Fruit fly (Drosophila melanogaster) whole organism, embryonic: ENCODE data around the gene Reg-2.

Experiments
- Atf3 ChIP-seq: fragments of 200-800 bp; sonication (Bioruptor generic); optimal IDR thresholded peaks from 3 replicates; lab custom pipeline; 2016; ENCODE audit warnings: missing biosample characterization, missing genetic modification characterization
- B-H2 ChIP-seq: fragments of 200-800 bp; sonication (Bioruptor generic); optimal IDR thresholded peaks from 2 replicates; lab custom pipeline; 2018; ENCODE audit warnings: missing biosample characterization, mild to moderate bottlenecking, missing genetic modification characterization
- CG10267 ChIP-seq: fragments of 200-800 bp; sonication (Bioruptor generic); optimal IDR thresholded peaks from 2 replicates; lab custom pipeline; 2018; ENCODE audit warnings: missing biosample characterization, mild to moderate bottlenecking, missing genetic modification characterization, moderate library complexity
- CG11456 ChIP-seq: fragments of 200-800 bp; sonication (Bioruptor generic); IDR thresholded peaks from 3 replicates; pipeline ENCODE4 v1.3.6; 2022; ENCODE audit warnings: missing biosample characterization, missing genetic modification characterization
- CG11696 ChIP-seq: fragments of 200-800 bp; sonication (Bioruptor generic); IDR thresholded peaks from 2 replicates; pipeline ENCODE4 v1.3.6; 2022; ENCODE audit warnings: missing biosample characterization, missing genetic modification characterization
- CG13775 ChIP-seq: fragments of 200-800 bp; sonication (Bioruptor generic); optimal IDR thresholded peaks from 3 replicates; lab custom pipeline; 2017; ENCODE audit warnings: missing biosample characterization, mild to moderate bottlenecking, missing genetic modification characterization
- CG13894 ChIP-seq: fragments of 200-800 bp; sonication (Bioruptor generic); optimal IDR thresholded peaks from 3 replicates; lab custom pipeline; 2018; ENCODE audit warnings: missing biosample characterization, mild to moderate bottlenecking, missing genetic modification characterization, moderate library complexity
- CG14050 ChIP-seq: fragments of 200-800 bp; sonication (Bioruptor generic); IDR thresholded peaks from 3 replicates; pipeline ENCODE4 v1.3.6; 2022; ENCODE audit warnings: missing biosample characterization, missing genetic modification characterization
- CG15479 ChIP-seq: fragments of 200-800 bp; sonication (Bioruptor generic); optimal IDR thresholded peaks from 3 replicates; lab custom pipeline; 2019; ENCODE audit warnings: missing biosample characterization, mild to moderate bottlenecking, missing genetic modification characterization, moderate library complexity
- CG1602 ChIP-seq: fragments of 200-800 bp; sonication (Bioruptor generic); optimal IDR thresholded peaks from 3 replicates; lab custom pipeline; 2016; ENCODE audit warnings: missing biosample characterization, missing genetic modification characterization
- CG17359 ChIP-seq: fragments of 200-800 bp; sonication (Bioruptor generic); optimal IDR thresholded peaks from 3 replicates; lab custom pipeline; 2018; ENCODE audit warnings: missing biosample characterization, mild to moderate bottlenecking, missing genetic modification characterization, moderate library complexity
- CG17802 ChIP-seq: fragments of 200-800 bp; sonication (Bioruptor generic); optimal IDR thresholded peaks from 2 replicates; lab custom pipeline; 2018; ENCODE audit warnings: missing biosample characterization, mild to moderate bottlenecking, missing genetic modification characterization, moderate library complexity
- CG18262 ChIP-seq: fragments of 200-800 bp; optimal IDR thresholded peaks from 3 replicates; lab custom pipeline; 2019; ENCODE audit warnings: missing biosample characterization, mild to moderate bottlenecking, missing genetic modification characterization, moderate library complexity
- CG2120 ChIP-seq: fragments of 200-800 bp; sonication (Bioruptor generic); optimal IDR thresholded peaks from 3 replicates; lab custom pipeline; 2016; ENCODE audit warnings: missing biosample characterization, missing genetic modification characterization
- CG2202 ChIP-seq: fragments of 200-800 bp; sonication (Bioruptor generic); optimal IDR thresholded peaks from 2 replicates; lab custom pipeline; 2018; ENCODE audit warnings: missing biosample characterization, mild to moderate bottlenecking, missing genetic modification characterization
- CG31388 ChIP-seq: fragments of 200-800 bp; sonication (Bioruptor generic); optimal IDR thresholded peaks from 2 replicates; lab custom pipeline; 2016; ENCODE audit warnings: missing biosample characterization, missing genetic modification characterization
- CG4360 ChIP-seq: fragments of 200-800 bp; sonication (Bioruptor generic); IDR thresholded peaks from 2 replicates; pipeline ENCODE4 v1.3.6; 2022; ENCODE audit warnings: missing biosample characterization, missing genetic modification characterization
- CG6175 ChIP-seq: fragments of 200-800 bp; sonication (Bioruptor generic); IDR thresholded peaks from 3 replicates; pipeline ENCODE4 v1.3.6; 2022; ENCODE audit warnings: missing biosample characterization, missing genetic modification characterization
- CG9215 ChIP-seq: fragments of 200-800 bp; sonication (Bioruptor generic); IDR thresholded peaks from 2 replicates; pipeline ENCODE4 v1.3.6; 2022; ENCODE audit warnings: missing biosample characterization, missing genetic modification characterization
- CG9437 ChIP-seq: fragments of 200-800 bp; sonication (Bioruptor generic); optimal IDR thresholded peaks from 2 replicates; lab custom pipeline; 2018; ENCODE audit warnings: missing biosample characterization, mild to moderate bottlenecking, missing genetic modification characterization
- CG9817 ChIP-seq: fragments of 200-800 bp; sonication (Bioruptor generic); optimal IDR thresholded peaks from 2 replicates; lab custom pipeline; 2018; ENCODE audit warnings: missing biosample characterization, mild to moderate bottlenecking, missing genetic modification characterization, moderate library complexity
- D19B ChIP-seq: fragments of 200-800 bp; sonication (Bioruptor generic); optimal IDR thresholded peaks from 2 replicates; lab custom pipeline; 2017; ENCODE audit warnings: missing biosample characterization, mild to moderate bottlenecking, missing genetic modification characterization
- E2f1 ChIP-seq: fragments of 200-800 bp; sonication (Bioruptor generic); IDR thresholded peaks from 2 replicates; pipeline ENCODE4 v1.3.6; 2022; ENCODE audit warnings: missing biosample characterization, missing genetic modification characterization
- Ets97D ChIP-seq: fragments of 200-800 bp; sonication (Bioruptor generic); optimal IDR thresholded peaks from 3 replicates; lab custom pipeline; 2016; ENCODE audit warnings: missing biosample characterization, missing genetic modification characterization
- H15 ChIP-seq: fragments of 200-800 bp; sonication (Bioruptor generic); IDR thresholded peaks from 3 replicates; pipeline ENCODE4 v1.3.6; 2022; ENCODE audit warnings: missing biosample characterization, missing genetic modification characterization
- HLH54F ChIP-seq: fragments of 200-800 bp; sonication (Bioruptor generic); optimal IDR thresholded peaks from 3 replicates; lab custom pipeline; 2016; ENCODE audit warnings: missing biosample characterization, missing genetic modification characterization
- Max ChIP-seq: fragments of 200-800 bp; sonication (Bioruptor generic); optimal IDR thresholded peaks from 2 replicates; lab custom pipeline; 2016; ENCODE audit warnings: missing biosample characterization, mild to moderate bottlenecking, missing genetic modification characterization
- Med ChIP-seq: fragments of 200-800 bp; sonication (Bioruptor generic); peaks from one replicate; lab custom pipeline; 2016; ENCODE audit warnings: missing biosample characterization, missing genetic modification characterization, mild to moderate bottlenecking, inconsistent platforms, moderate library complexity
- NC2α ChIP-seq: fragments of 200-800 bp; sonication (Bioruptor generic); optimal IDR thresholded peaks from 2 replicates; lab custom pipeline; 2016; ENCODE audit warnings: missing biosample characterization, missing genetic modification characterization
- Sox102F ChIP-seq: fragments of 200-800 bp; sonication (Bioruptor generic); optimal IDR thresholded peaks from 2 replicates; lab custom pipeline; 2018; ENCODE audit warnings: missing biosample characterization, mild to moderate bottlenecking, missing genetic modification characterization, moderate library complexity
- ac ChIP-seq: fragments of 200-800 bp; sonication (Bioruptor generic); optimal IDR thresholded peaks from 3 replicates; lab custom pipeline; 2017; ENCODE audit warnings: missing biosample characterization, mild to moderate bottlenecking, missing genetic modification characterization
- az2 ChIP-seq: fragments of 200-800 bp; sonication (Bioruptor generic); optimal IDR thresholded peaks from 3 replicates; lab custom pipeline; 2016; ENCODE audit warnings: missing biosample characterization, missing genetic modification characterization
- btn ChIP-seq: fragments of 200-800 bp; sonication (Bioruptor generic); optimal IDR thresholded peaks from 2 replicates; lab custom pipeline; 2016; ENCODE audit warnings: missing biosample characterization, missing genetic modification characterization
- caup ChIP-seq: fragments of 200-800 bp; sonication (Bioruptor generic); optimal IDR thresholded peaks from 3 replicates; lab custom pipeline; 2017; ENCODE audit warnings: missing biosample characterization, mild to moderate bottlenecking, missing genetic modification characterization, moderate library complexity; ENCODE audit not compliant: severe bottlenecking
- chif ChIP-seq, 2 experiments: fragments of 200-800 bp; sonication (Bioruptor generic); optimal IDR thresholded peaks; 3 replicates each; lab custom pipeline; 2016; ENCODE audit warnings: missing biosample characterization in 2 of 2, missing genetic modification characterization in 2 of 2
- crp ChIP-seq, 2 experiments: fragments of 200-800 bp; sonication (Bioruptor generic); optimal IDR thresholded peaks; 2 replicates in 1 of 2; 3 replicates in 1 of 2; lab custom pipeline; 2017; ENCODE audit warnings: missing biosample characterization in 2 of 2, missing genetic modification characterization in 2 of 2, mild to moderate bottlenecking in 1 of 2, moderate library complexity in 1 of 2
- dan ChIP-seq: fragments of 200-800 bp; sonication (Bioruptor generic); IDR thresholded peaks from 2 replicates; pipeline ENCODE4 v1.3.6; 2022; ENCODE audit warnings: missing biosample characterization, missing genetic modification characterization
- disco-r ChIP-seq: fragments of 200-800 bp; sonication (Bioruptor generic); optimal IDR thresholded peaks from 2 replicates; lab custom pipeline; 2016; ENCODE audit warnings: missing biosample characterization, missing genetic modification characterization
- fd96Cb ChIP-seq: fragments of 200-800 bp; sonication (Bioruptor generic); optimal IDR thresholded peaks from 2 replicates; lab custom pipeline; 2018; ENCODE audit warnings: missing biosample characterization, mild to moderate bottlenecking, missing genetic modification characterization, moderate library complexity
- gce ChIP-seq: fragments of 200-800 bp; sonication (Bioruptor generic); IDR thresholded peaks from 3 replicates; pipeline ENCODE4 v1.3.6; 2022; ENCODE audit warnings: missing biosample characterization, missing genetic modification characterization
- lov ChIP-seq, 2 experiments: fragments of 200-800 bp in 1 of 2; fragments of >200 bp in 1 of 2; sonication (Bioruptor generic) in 1 of 2; IDR thresholded peaks in 1 of 2; optimal IDR thresholded peaks in 1 of 2; 2 replicates in 1 of 2; 3 replicates in 1 of 2; pipeline versions ENCODE4 v1.3.6 to Lab custom; 2017 to 2022; ENCODE audit warnings: missing biosample characterization in 1 of 2, missing genetic modification characterization in 1 of 2
- otp ChIP-seq: fragments of 200-800 bp; sonication (Bioruptor generic); IDR thresholded peaks from 3 replicates; pipeline ENCODE4, ENCODE4 v1.3.6; 2022; ENCODE audit warnings: missing biosample characterization, missing genetic modification characterization
- peb ChIP-seq: fragments of 200-800 bp; sonication (Bioruptor generic); IDR thresholded peaks from 2 replicates; pipeline ENCODE4 v1.3.6; 2022; ENCODE audit warnings: missing biosample characterization, missing genetic modification characterization
- pum ChIP-seq: fragments of 200-800 bp; sonication (Bioruptor generic); optimal IDR thresholded peaks from 2 replicates; lab custom pipeline; 2016; ENCODE audit warnings: missing biosample characterization, missing genetic modification characterization
- repo ChIP-seq: fragments of 200-800 bp; sonication (Bioruptor generic); optimal IDR thresholded peaks from 2 replicates; lab custom pipeline; 2016; ENCODE audit warnings: missing biosample characterization, missing genetic modification characterization
- tna ChIP-seq: fragments of 200-800 bp; sonication (Bioruptor generic); IDR thresholded peaks from 2 replicates; pipeline ENCODE4 v1.3.6; 2022; ENCODE audit warnings: missing biosample characterization, missing genetic modification characterization; ENCODE audit not compliant: partially characterized antibody
- trem ChIP-seq: fragments of 200-800 bp; optimal IDR thresholded peaks from 3 replicates; lab custom pipeline; 2019; ENCODE audit warnings: missing biosample characterization, mild to moderate bottlenecking, missing genetic modification characterization, moderate library complexity
- tup ChIP-seq: fragments of 200-800 bp; sonication (Bioruptor generic); optimal IDR thresholded peaks from 2 replicates; lab custom pipeline; 2016; ENCODE audit warnings: missing biosample characterization, mild to moderate bottlenecking, missing genetic modification characterization, moderate library complexity
- wek ChIP-seq: fragments of 200-800 bp; sonication (Bioruptor generic); optimal IDR thresholded peaks from 3 replicates; lab custom pipeline; 2018; ENCODE audit warnings: missing biosample characterization, mild to moderate bottlenecking, missing genetic modification characterization, moderate library complexity

Reg-2 gene

dm6 chr3L:613578-614300 lies 7.4 kb upstream of the Reg-2 start (continued):
- TF ChIP-seq CG31388 (GFP tag; lab: Kevin White, UChicago) (no peak), CG2120 (GFP tag; lab: Kevin White, UChicago) (peak; percentile 2), trem (tag; lab: Kevin White, UChicago) (peak; percentile 68), btn (GFP tag; lab: Kevin White, UChicago) (peak; percentile 36), CG17359 (tag; lab: Kevin White, UChicago) (peak; percentile 30), CG13894 (tag; lab: Kevin White, UChicago) (no peak), peb (GFP tag; lab: Robert Waterston, UW) (no peak), caup (GFP tag; lab: Kevin White, UChicago) (no peak), CG11456 (GFP tag; lab: Robert Waterston, UW) (no peak), Sox102F (GFP tag; lab: Kevin White, UChicago) (peak; percentile 33), az2 (peak; percentile 56), chif (GFP tag; optimal IDR thresholded peaks at IDR 0.05; lab: Kevin White, UChicago) (peak; percentile 9 to 79), ac (GFP tag; lab: Kevin White, UChicago) (peak; percentile 77), D19B (no peak), CG9817 (tag; lab: Kevin White, UChicago) (no peak), repo (GFP tag; lab: Kevin White, UChicago) (no peak), CG10267 (tag; lab: Kevin White, UChicago) (peak; percentile 65), gce (GFP tag; lab: Robert Waterston, UW) (no peak), CG18262 (tag; lab: Kevin White, UChicago) (peak; percentile 76), fd96Cb (peak; percentile 57), NC2α (no peak), tna (GFP tag; lab: Robert Waterston, UW) (no peak), crp (GFP tag; optimal IDR thresholded peaks at IDR 0.05; lab: Kevin White, UChicago) (no peak), CG15479 (GFP tag; lab: Kevin White, UChicago) (no peak), CG2202 (tag; lab: Kevin White, UChicago) (peak; percentile 24), Atf3 (GFP tag; lab: Kevin White, UChicago) (peak; percentile 9), Max (GFP tag; lab: Kevin White, UChicago) (peak; percentile 31), CG14050 (GFP tag; lab: Robert Waterston, UW) (no peak), CG13775 (peak; percentile 65), tup (GFP tag; lab: Kevin White, UChicago) (peak; percentile 10), lov (optimal IDR thresholded peaks at IDR 0.05; lab: Kevin White, UChicago) (no peak), lov (GFP tag; IDR thresholded peaks at IDR 0.05; lab: Robert Waterston, UW) (0 out of 3 replicates have a peak, but pooled peaks have one; percentile 20), B-H2 (GFP tag; lab: Kevin White, UChicago) (no peak), disco-r (GFP tag; lab: Kevin White, UChicago) (no peak), CG11696 (GFP tag; lab: Robert Waterston, UW) (0 out of 2 replicates have a peak, but pooled peaks have one; percentile 18), wek (GFP tag; lab: Kevin White, UChicago) (no peak), E2f1 (GFP tag; lab: Robert Waterston, UW) (peak; percentile 34; the same call in 1 of the 2 replicates), CG6175 (GFP tag; lab: Robert Waterston, UW) (no peak), Ets97D (GFP tag; lab: Kevin White, UChicago) (no peak), pum (GFP tag; lab: Kevin White, UChicago) (peak; percentile 39), CG1602 (peak; percentile 63), CG9437 (GFP tag; lab: Kevin White, UChicago) (no peak), H15 (no peak), CG17802 (tag; lab: Kevin White, UChicago) (no peak), CG4360 (GFP tag; lab: Robert Waterston, UW) (peak; percentile 43; the same call in 1 of the 2 replicates), HLH54F (GFP tag; lab: Kevin White, UChicago) (peak; percentile 8), otp (GFP tag; lab: Robert Waterston, UW) (peak; percentile 63; the same call in 2 of the 3 replicates), Med (peak; percentile 66), CG9215 (GFP tag; lab: Robert Waterston, UW) (no peak), dan (GFP tag; lab: Robert Waterston, UW) (no peak)
